Worm (Caenorhabditis elegans): Measurements from ENCODE around the gene ZK652.8.

Gene ZK652.8

ce11 chrIII:7792209-7792608 is 51.2 kb downstream of the ZK652.8 start:
- TF ChIP-seq ceh-13 (GFP tag; optimal IDR thresholded peaks at IDR 0.05) (no peak), tbx-37 (GFP tag; conservative IDR thresholded peaks at IDR 0.05) (no peak), flt-1 (GFP tag; IDR thresholded peaks at IDR 0.05) (no peak), scrt-1 (GFP tag; IDR thresholded peaks at IDR 0.05) (no peak), aly-1 (tag; optimal IDR thresholded peaks at IDR 0.05) (no peak)

All from whole organism, early embryonic.